Worm (Caenorhabditis elegans) whole organism, late embryonic: ENCODE results near the gene K06H7.7.
A peak's percentile ranks its signal among the peaks of the same experiment; 100 is the strongest.

Experiments
- F13H6.1 ChIP-seq: sonication (generic microtip); optimal IDR thresholded peaks from 2 replicates; lab custom pipeline; 2016; ENCODE audit warnings: missing genetic modification characterization, missing compliant biosample characterization
- T23F11.4 ChIP-seq: fragments of 200-800 bp; sonication (Bioruptor generic); optimal IDR thresholded peaks from 2 replicates; lab custom pipeline; 2018; ENCODE audit warnings: mild to moderate bottlenecking, missing genetic modification characterization, missing compliant biosample characterization
- ahr-1 ChIP-seq: sonication (generic microtip); optimal IDR thresholded peaks from 2 replicates; lab custom pipeline; 2016; ENCODE audit warnings: missing genetic modification characterization, missing compliant biosample characterization
- ceh-18 ChIP-seq: sonication (generic microtip); optimal IDR thresholded peaks from 2 replicates; lab custom pipeline; 2016; ENCODE audit warnings: missing genetic modification characterization, missing compliant biosample characterization
- ceh-19 ChIP-seq: fragments of 200-800 bp; sonication (Bioruptor generic); optimal IDR thresholded peaks from 2 replicates; lab custom pipeline; 2018; ENCODE audit warnings: mild to moderate bottlenecking, missing genetic modification characterization, missing compliant biosample characterization
- ceh-22 ChIP-seq: sonication (generic microtip); optimal IDR thresholded peaks from 2 replicates; lab custom pipeline; 2017; ENCODE audit warnings: missing biosample characterization, missing genetic modification characterization
- ceh-24 ChIP-seq: sonication (generic microtip); optimal IDR thresholded peaks from 2 replicates; lab custom pipeline; 2016; ENCODE audit warnings: mild to moderate bottlenecking, missing genetic modification characterization, missing compliant biosample characterization
- ceh-30 ChIP-seq: fragments of 150-350 bp; optimal IDR thresholded peaks from 2 replicates; lab custom pipeline; 2014; ENCODE audit warnings: missing biosample characterization, missing genetic modification characterization
- ceh-31 ChIP-seq: sonication (generic microtip); optimal IDR thresholded peaks from 2 replicates; lab custom pipeline; 2016; ENCODE audit warnings: missing genetic modification characterization, missing compliant biosample characterization
- ceh-34 ChIP-seq: sonication (generic microtip); optimal IDR thresholded peaks from 2 replicates; lab custom pipeline; 2016; ENCODE audit warnings: mild to moderate bottlenecking, missing genetic modification characterization, missing compliant biosample characterization
- ceh-48 ChIP-seq: sonication (generic microtip); optimal IDR thresholded peaks from 2 replicates; lab custom pipeline; 2016; ENCODE audit warnings: missing genetic modification characterization, inconsistent platforms, missing compliant biosample characterization
- ceh-6 ChIP-seq: fragments of 200-800 bp; sonication (Bioruptor generic); optimal IDR thresholded peaks from 2 replicates; lab custom pipeline; 2018; ENCODE audit warnings: mild to moderate bottlenecking, missing genetic modification characterization, missing compliant biosample characterization
- elt-2 ChIP-seq: sonication (generic microtip); optimal IDR thresholded peaks from 2 replicates; lab custom pipeline; 2016; ENCODE audit warnings: missing genetic modification reagents, missing genetic modification characterization, missing compliant biosample characterization
- elt-4 ChIP-seq: sonication (generic microtip); optimal IDR thresholded peaks from 2 replicates; lab custom pipeline; 2016; ENCODE audit warnings: missing genetic modification characterization, missing compliant biosample characterization
- fax-1 ChIP-seq: sonication (generic microtip); optimal IDR thresholded peaks from 2 replicates; lab custom pipeline; 2016; ENCODE audit warnings: missing genotype, missing genetic modification characterization, missing compliant biosample characterization
- hlh-13 ChIP-seq: fragments of 200-800 bp; sonication (Bioruptor generic); optimal IDR thresholded peaks from 2 replicates; lab custom pipeline; 2018; ENCODE audit warnings: mild to moderate bottlenecking, missing genetic modification characterization, missing compliant biosample characterization
- hlh-15 ChIP-seq: sonication (generic microtip); optimal IDR thresholded peaks from 2 replicates; lab custom pipeline; 2016; ENCODE audit warnings: missing genetic modification characterization, missing compliant biosample characterization
- hlh-6 ChIP-seq: sonication (generic microtip); optimal IDR thresholded peaks from 2 replicates; lab custom pipeline; 2016; ENCODE audit warnings: missing genotype, missing genetic modification characterization, missing compliant biosample characterization
- hlh-8 ChIP-seq: sonication (generic microtip); optimal IDR thresholded peaks from 2 replicates; lab custom pipeline; 2016; ENCODE audit warnings: missing genotype, missing genetic modification characterization, missing compliant biosample characterization
- lim-6 ChIP-seq: sonication (generic microtip); optimal IDR thresholded peaks from 2 replicates; lab custom pipeline; 2016; ENCODE audit warnings: missing genetic modification characterization, missing compliant biosample characterization
- madf-2 ChIP-seq: sonication (generic microtip); optimal IDR thresholded peaks from 2 replicates; lab custom pipeline; 2017; ENCODE audit warnings: missing genetic modification characterization, missing compliant biosample characterization
- mec-3 ChIP-seq: sonication (generic microtip); optimal IDR thresholded peaks from 2 replicates; lab custom pipeline; 2016; ENCODE audit warnings: borderline replicate concordance, missing genetic modification characterization, missing compliant biosample characterization
- nfya-1 ChIP-seq: sonication (generic microtip); optimal IDR thresholded peaks from 2 replicates; lab custom pipeline; 2017; ENCODE audit warnings: missing genetic modification characterization, mild to moderate bottlenecking, missing compliant biosample characterization, antibody characterized with exemption, moderate library complexity
- nhr-11 ChIP-seq: fragments of 150-350 bp; optimal IDR thresholded peaks from 2 replicates; lab custom pipeline; 2014; ENCODE audit warnings: missing biosample characterization, missing genetic modification characterization
- nhr-232 ChIP-seq: sonication (generic microtip); optimal IDR thresholded peaks from 2 replicates; lab custom pipeline; 2016; ENCODE audit warnings: missing genetic modification characterization, missing compliant biosample characterization
- npax-4 ChIP-seq: sonication (generic microtip); optimal IDR thresholded peaks from 2 replicates; lab custom pipeline; 2016; ENCODE audit warnings: missing genetic modification characterization, missing compliant biosample characterization
- odd-2 ChIP-seq: sonication (generic microtip); optimal IDR thresholded peaks from 2 replicates; lab custom pipeline; 2017; ENCODE audit warnings: antibody characterized with exemption, mild to moderate bottlenecking, missing genetic modification characterization, missing compliant biosample characterization
- pag-3 ChIP-seq: sonication (generic microtip); optimal IDR thresholded peaks from 2 replicates; lab custom pipeline; 2016; ENCODE audit warnings: missing compliant biosample characterization, missing genetic modification characterization, borderline replicate concordance
- pat-9 ChIP-seq: fragments of 200-800 bp; sonication (Bioruptor generic); optimal IDR thresholded peaks from 2 replicates; lab custom pipeline; 2018; ENCODE audit warnings: mild to moderate bottlenecking, missing genetic modification characterization, moderate library complexity, missing compliant biosample characterization
- pax-1 ChIP-seq: fragments of 150-350 bp; optimal IDR thresholded peaks from 2 replicates; lab custom pipeline; 2014; ENCODE audit warnings: missing biosample characterization, missing genetic modification characterization
- pha-2 ChIP-seq: sonication (generic microtip); optimal IDR thresholded peaks from 2 replicates; lab custom pipeline; 2017; ENCODE audit warnings: mild to moderate bottlenecking, missing genetic modification characterization, missing compliant biosample characterization
- pros-1 ChIP-seq: fragments of 150-350 bp; optimal IDR thresholded peaks from 2 replicates; lab custom pipeline; 2014; ENCODE audit warnings: missing biosample characterization, missing genetic modification reagents, missing genetic modification characterization
- ref-2 ChIP-seq: sonication (generic microtip); optimal IDR thresholded peaks from 2 replicates; lab custom pipeline; 2016; ENCODE audit warnings: missing genetic modification characterization, missing compliant biosample characterization
- sdc-2 ChIP-seq: sonication (generic microtip); optimal IDR thresholded peaks from 2 replicates; lab custom pipeline; 2016; ENCODE audit warnings: missing genotype, missing genetic modification characterization, missing compliant biosample characterization
- sox-2 ChIP-seq: fragments of 200-800 bp; sonication (Bioruptor generic); IDR thresholded peaks from 2 replicates; pipeline ENCODE4 v1.3.6; 2022; ENCODE audit warnings: missing genetic modification reagents, missing genetic modification characterization, missing compliant biosample characterization
- syd-9 ChIP-seq: sonication (generic microtip); optimal IDR thresholded peaks from 2 replicates; lab custom pipeline; 2016; ENCODE audit warnings: mild to moderate bottlenecking, missing genetic modification characterization, moderate library complexity, missing compliant biosample characterization
- tbx-2 ChIP-seq: sonication (generic microtip); optimal IDR thresholded peaks from 2 replicates; lab custom pipeline; 2016; ENCODE audit warnings: missing genetic modification characterization, missing compliant biosample characterization
- tbx-7 ChIP-seq: sonication (generic microtip); optimal IDR thresholded peaks from 2 replicates; lab custom pipeline; 2016; ENCODE audit warnings: missing genotype, missing genetic modification characterization, missing compliant biosample characterization
- ttx-3 ChIP-seq: sonication (generic microtip); optimal IDR thresholded peaks from 2 replicates; lab custom pipeline; 2016; ENCODE audit warnings: missing genetic modification reagents, missing genetic modification characterization, missing compliant biosample characterization
- unc-3 ChIP-seq, 2 experiments: fragments of 200-800 bp in 1 of 2; sonication (Bioruptor generic) in 1 of 2; sonication (generic microtip) in 1 of 2; conservative IDR thresholded peaks in 1 of 2; optimal IDR thresholded peaks in 1 of 2; 2 replicates each; pipeline versions ENCODE4 v1.3.6 to Lab custom; 2016 to 2022; ENCODE audit warnings: missing compliant biosample characterization in 2 of 2, missing genetic modification characterization in 2 of 2, missing genetic modification reagents in 1 of 2
- unc-42 ChIP-seq: sonication (generic microtip); optimal IDR thresholded peaks from 2 replicates; lab custom pipeline; 2016; ENCODE audit warnings: missing genotype, missing genetic modification characterization, missing compliant biosample characterization
- unc-55 ChIP-seq: sonication (generic microtip); optimal IDR thresholded peaks from 2 replicates; lab custom pipeline; 2017; ENCODE audit warnings: missing biosample characterization, missing genetic modification reagents, missing genetic modification characterization
- zip-5 ChIP-seq: sonication (generic microtip); optimal IDR thresholded peaks from 2 replicates; lab custom pipeline; 2016; ENCODE audit warnings: missing genetic modification characterization, missing compliant biosample characterization

K06H7.7 gene

DNA sequence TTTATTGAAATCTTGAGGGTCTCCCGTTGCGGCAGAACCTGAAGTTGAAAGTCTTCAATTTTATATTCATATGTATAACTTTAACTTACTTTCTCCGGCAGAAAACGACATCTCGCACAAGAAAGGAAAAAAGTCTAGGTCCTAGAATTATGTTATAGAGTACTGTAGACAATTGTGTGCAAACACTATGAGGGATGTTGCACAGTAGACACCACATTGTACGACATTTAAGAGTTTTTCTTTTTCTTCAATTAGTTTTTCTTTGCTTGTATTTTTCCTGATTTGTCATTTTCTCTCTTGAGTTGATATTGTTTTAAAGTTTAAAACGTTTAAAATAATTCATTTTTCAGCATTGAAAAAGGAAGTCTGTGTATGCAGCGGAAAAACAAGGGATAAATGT, at the start of gene K06H7.7, which contains the start of gene grp-1:
Gene K06H7.7 (minus strand): TSS at position 121 of the 400 bp plus-strand sequence.
Gene grp-1 (plus strand): TSS at position 351 of the 400 bp plus-strand sequence.
- no peak for TF ChIP-seq unc-3 (GFP tag; conservative IDR thresholded peaks at IDR 0.05; lab: Robert Waterston, UW)
- no peak for TF ChIP-seq unc-3 (tag; optimal IDR thresholded peaks at IDR 0.05; lab: Kevin White, UChicago)
- peak; percentile 25 for TF ChIP-seq ceh-30 (tag; lab: Kevin White, UChicago)
- TF ChIP-seq tbx-7, result no peak
- TF ChIP-seq unc-55 (GFP tag; lab: Kevin White, UChicago), result peak; percentile 12
- peak; percentile 98 for TF ChIP-seq pros-1 (tag; lab: Kevin White, UChicago)
- peak; percentile 37 for TF ChIP-seq nfya-1 (tag; lab: Kevin White, UChicago)
- peak; percentile 24 for TF ChIP-seq unc-42 (tag; lab: Kevin White, UChicago)

DNA sequence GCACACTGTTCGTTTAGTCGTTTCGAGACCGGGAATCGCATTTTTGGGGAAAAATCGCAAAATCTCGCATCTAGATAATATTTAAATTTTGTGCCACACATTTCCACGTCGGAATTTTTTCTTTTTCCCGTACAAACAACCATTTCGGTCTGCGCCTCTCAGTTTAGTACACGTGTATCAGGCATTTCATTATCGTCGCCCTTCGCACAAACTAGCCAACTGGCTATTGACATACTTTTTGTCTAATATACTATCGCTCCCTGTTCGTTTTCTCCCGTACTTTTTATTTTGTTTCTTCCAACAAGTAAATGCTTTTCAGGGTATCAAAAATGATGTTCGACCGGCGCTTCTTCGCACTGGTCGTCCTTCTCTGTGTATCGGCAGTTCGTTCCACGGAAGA, 48.1 kb upstream of the K06H7.7 start, which contains the start of gene C14B9.2:
Gene C14B9.2 (plus strand): TSS at position 320 of the 400 bp plus-strand sequence.
- no peak for TF ChIP-seq elt-4
- no peak for TF ChIP-seq pax-1
- no peak for TF ChIP-seq syd-9 (tag; lab: Kevin White, UChicago)
- no peak for TF ChIP-seq elt-2 (tag; lab: Kevin White, UChicago)
- TF ChIP-seq ahr-1 (tag; lab: Kevin White, UChicago), result no peak
- TF ChIP-seq sox-2 (GFP tag; lab: Robert Waterston, UW), result no peak
- no peak for TF ChIP-seq ceh-48 (tag; lab: Kevin White, UChicago)
- no peak for TF ChIP-seq hlh-13 (GFP tag; lab: Kevin White, UChicago)
- TF ChIP-seq ceh-18 (tag; lab: Kevin White, UChicago), result no peak
- no peak for TF ChIP-seq hlh-15 (tag; lab: Kevin White, UChicago)
- TF ChIP-seq ref-2, result no peak
- no peak for TF ChIP-seq nhr-232 (tag; lab: Kevin White, UChicago)
- no peak for TF ChIP-seq ceh-6 (GFP tag; lab: Kevin White, UChicago)
- no peak for TF ChIP-seq madf-2
- no peak for TF ChIP-seq tbx-2
- no peak for TF ChIP-seq pha-2 (tag; lab: Kevin White, UChicago)
- TF ChIP-seq hlh-8 (tag; lab: Kevin White, UChicago), result no peak
- no peak for TF ChIP-seq unc-55 (GFP tag; lab: Kevin White, UChicago)
- TF ChIP-seq, all 69 proteins: peak for 0

- no peak for TF ChIP-seq nhr-232 (tag; lab: Kevin White, UChicago)
- peak; percentile 32 for TF ChIP-seq pha-2 (tag; lab: Kevin White, UChicago)
- TF ChIP-seq nhr-11 (tag; lab: Kevin White, UChicago), result no peak
- TF ChIP-seq tbx-2, result peak; percentile 2
- TF ChIP-seq, all 69 proteins: peak for 2
These were observed 47.2 kb upstream of the K06H7.7 start for ce11 chrIII:8132496-8132895.

- TF ChIP-seq ceh-34 (no peak), ttx-3 (tag; lab: Kevin White, UChicago) (no peak), pax-1 (no peak), madf-2 (no peak), zip-5 (tag; lab: Kevin White, UChicago) (no peak), pag-3 (tag; lab: Kevin White, UChicago) (no peak), T23F11.4 (GFP tag; lab: Kevin White, UChicago) (no peak), F13H6.1 (no peak), ceh-48 (tag; lab: Kevin White, UChicago) (no peak), ref-2 (no peak), ceh-31 (tag; lab: Kevin White, UChicago) (peak; percentile 64), hlh-6 (no peak), ceh-22 (tag; lab: Kevin White, UChicago) (no peak), mec-3 (no peak), sdc-2 (tag; lab: Kevin White, UChicago) (no peak), hlh-15 (tag; lab: Kevin White, UChicago) (no peak), pha-2 (tag; lab: Kevin White, UChicago) (no peak), ceh-24 (tag; lab: Kevin White, UChicago) (no peak), sox-2 (GFP tag; lab: Robert Waterston, UW) (no peak), ceh-18 (tag; lab: Kevin White, UChicago) (peak; percentile 27), fax-1 (no peak), elt-2 (tag; lab: Kevin White, UChicago) (peak; percentile 23), nfya-1 (tag; lab: Kevin White, UChicago) (peak; percentile 92), unc-42 (tag; lab: Kevin White, UChicago) (peak; percentile 61), unc-55 (GFP tag; lab: Kevin White, UChicago) (peak; percentile 73), lim-6 (tag; lab: Kevin White, UChicago) (no peak), ceh-19 (no peak), pat-9 (tag; lab: Kevin White, UChicago) (no peak), npax-4 (tag; lab: Kevin White, UChicago) (no peak), tbx-2 (peak; percentile 49), odd-2 (tag; lab: Kevin White, UChicago) (no peak)
These were observed 45.1 kb upstream of the K06H7.7 start, which contains the start of the genes rpl-21 and C14B9.10 for ce11 chrIII:8130177-8130902. TSS of gene rpl-21 (minus strand) at chrIII:8130227. TSS of gene C14B9.10 (plus strand) at chrIII:8130852.
